Worm (Caenorhabditis elegans): ENCODE data around the gene F59F5.4.

F59F5.4 gene

DNA sequence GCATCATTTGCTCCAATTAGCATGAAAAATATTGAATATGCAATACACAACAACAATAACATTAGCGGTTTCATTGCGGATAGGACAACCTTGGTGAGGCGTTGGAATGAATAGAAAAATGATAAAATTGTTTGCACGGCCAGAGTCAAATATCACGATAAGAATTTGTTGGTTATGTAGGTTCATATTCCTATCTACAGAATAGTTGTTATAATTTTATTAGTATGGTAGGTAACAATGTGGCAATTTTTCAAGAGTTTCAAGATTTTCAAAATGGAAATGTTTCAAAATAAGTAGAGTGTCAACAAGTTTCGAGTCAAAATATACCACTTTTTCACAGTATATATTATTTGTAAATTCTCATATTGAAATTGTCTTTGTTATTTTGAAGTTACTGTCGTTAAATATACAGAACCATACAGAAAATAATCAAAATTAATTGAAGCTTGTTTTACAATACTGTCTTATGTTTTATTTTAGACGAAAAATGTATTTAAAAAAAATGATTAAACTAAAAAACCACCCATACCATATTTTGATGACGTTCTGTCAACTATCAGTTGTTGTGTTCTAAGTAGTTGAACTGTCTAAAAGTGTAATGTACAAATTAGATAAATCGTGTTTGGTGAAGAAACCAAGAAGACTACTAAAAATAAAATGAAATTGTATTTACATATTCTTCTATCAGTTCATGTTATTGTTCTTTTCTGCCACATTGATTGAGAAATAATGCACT, at the start of gene F59F5.4, which contains the start of gene F59F5.3:
TSS of gene F59F5.4 (plus strand) at position 686 of the 736 bp plus-strand sequence.
TSS of gene F59F5.3 (minus strand) at position 101 of the 736 bp plus-strand sequence.
- TF ChIP-seq unc-62 (GFP tag; optimal IDR thresholded peaks at IDR 0.05), result no peak

DNA sequence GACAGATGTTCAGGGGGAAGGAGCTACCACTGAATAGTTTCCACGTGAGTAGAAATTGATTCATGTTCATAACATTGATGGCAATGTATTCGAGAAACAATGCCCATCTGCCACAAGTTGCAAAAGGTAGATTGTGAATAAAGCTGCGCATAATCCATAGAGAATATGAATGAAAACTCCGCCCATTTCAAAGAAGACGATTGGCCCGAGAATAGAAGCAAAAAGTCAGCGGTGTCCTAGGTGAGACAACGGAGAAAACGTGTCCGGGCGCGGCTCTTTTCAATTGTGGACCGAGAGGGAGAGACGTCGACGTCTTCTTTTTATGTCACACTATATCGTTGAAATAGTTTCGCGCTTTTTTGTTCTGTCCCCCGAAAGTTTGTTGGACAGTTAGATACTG, 43.2 kb upstream of the F59F5.4 start, which contains the start of gene vab-3:
TSS of gene vab-3 (plus strand) at position 301 of the 400 bp plus-strand sequence.
- TF ChIP-seq unc-62 (GFP tag; optimal IDR thresholded peaks at IDR 0.05), result no peak

- TF ChIP-seq unc-62 (GFP tag; optimal IDR thresholded peaks at IDR 0.05), result no peak
Measured at ce11 chrX:10503393-10503792, 39.4 kb upstream of the F59F5.4 start.

DNA sequence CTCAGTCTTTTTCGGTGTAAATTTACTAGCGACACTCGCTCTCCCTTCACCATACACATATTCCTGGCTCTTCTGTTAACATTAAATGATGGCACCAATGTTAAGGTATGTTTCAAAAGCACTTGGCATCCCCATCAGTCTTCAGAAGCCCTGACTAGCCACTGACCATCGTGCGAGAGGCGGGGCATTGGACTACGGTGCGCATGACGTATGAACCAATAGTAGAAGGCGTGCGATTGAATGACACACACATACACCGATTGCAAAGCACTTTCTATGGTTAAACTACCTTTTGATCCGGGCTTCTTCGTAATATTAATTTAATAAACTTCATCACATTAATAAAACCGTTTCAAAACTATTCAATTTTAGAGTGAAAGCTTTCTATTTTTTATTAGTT, 37.6 kb upstream of the F59F5.4 start:
- no peak for TF ChIP-seq unc-62 (GFP tag; optimal IDR thresholded peaks at IDR 0.05)

DNA sequence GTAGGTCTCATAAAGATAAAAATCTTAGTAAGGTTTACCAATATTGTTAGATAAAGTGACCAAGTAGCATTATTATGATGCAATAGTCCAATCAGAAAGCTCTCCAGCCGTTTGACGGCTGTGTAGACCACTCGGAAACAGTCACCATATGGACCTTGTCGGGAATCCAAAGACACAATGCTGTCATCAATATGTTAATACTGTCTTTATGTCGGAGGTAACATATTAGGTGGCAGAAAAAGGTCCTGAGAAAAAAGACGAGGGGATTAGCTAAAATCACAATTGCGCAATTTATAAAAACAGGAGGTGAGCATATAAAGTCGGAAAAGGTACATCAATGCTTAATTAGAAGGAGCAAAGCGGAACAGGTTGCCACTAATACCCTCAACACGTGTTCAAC, 34.8 kb upstream of the F59F5.4 start:
- no peak for TF ChIP-seq unc-62 (GFP tag; optimal IDR thresholded peaks at IDR 0.05)

ce11 chrX:10514056-10514455, 28.7 kb upstream of the F59F5.4 start:
- no peak for TF ChIP-seq unc-62 (GFP tag; optimal IDR thresholded peaks at IDR 0.05)

- no peak for TF ChIP-seq unc-62 (GFP tag; optimal IDR thresholded peaks at IDR 0.05)
Measured at ce11 chrX:10514834-10515233, 28.0 kb upstream of the F59F5.4 start.

DNA sequence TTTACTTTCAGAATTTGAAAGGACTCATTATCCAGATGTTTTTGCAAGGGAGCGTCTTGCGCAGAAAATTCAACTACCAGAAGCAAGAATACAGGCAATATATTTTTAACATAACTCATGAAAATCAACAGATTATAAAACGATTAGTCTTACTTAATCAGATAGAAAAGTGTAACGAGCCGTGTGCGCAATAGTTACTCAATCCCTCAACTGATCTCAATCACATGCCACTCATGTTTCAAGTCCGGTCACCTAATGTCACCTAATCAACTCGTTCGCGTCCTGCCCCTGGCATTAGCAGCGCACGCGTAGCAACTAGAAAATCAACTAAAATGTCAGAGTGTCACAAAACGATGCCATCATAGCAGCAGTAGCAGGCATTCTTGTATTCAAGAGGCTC, 26.2 kb upstream of the F59F5.4 start:
- TF ChIP-seq unc-62 (GFP tag; optimal IDR thresholded peaks at IDR 0.05), result no peak

- TF ChIP-seq unc-62 (GFP tag; optimal IDR thresholded peaks at IDR 0.05), result no peak
Measured at ce11 chrX:10520185-10520584, 22.6 kb upstream of the F59F5.4 start.

- TF ChIP-seq unc-62 (GFP tag; optimal IDR thresholded peaks at IDR 0.05), result no peak
Measured at ce11 chrX:10521313-10521712, 21.5 kb upstream of the F59F5.4 start, which contains the start of gene F14F3.4. Gene F14F3.4 (minus strand): TSS chrX:10521413.

- TF ChIP-seq unc-62 (GFP tag; optimal IDR thresholded peaks at IDR 0.05), result no peak
Measured at ce11 chrX:10524483-10524948, 18.3 kb upstream of the F59F5.4 start, which contains the start of the genes mboa-7 and git-1. Gene mboa-7 (minus strand): TSS chrX:10524565. Gene git-1 (plus strand): TSS chrX:10524898.

DNA sequence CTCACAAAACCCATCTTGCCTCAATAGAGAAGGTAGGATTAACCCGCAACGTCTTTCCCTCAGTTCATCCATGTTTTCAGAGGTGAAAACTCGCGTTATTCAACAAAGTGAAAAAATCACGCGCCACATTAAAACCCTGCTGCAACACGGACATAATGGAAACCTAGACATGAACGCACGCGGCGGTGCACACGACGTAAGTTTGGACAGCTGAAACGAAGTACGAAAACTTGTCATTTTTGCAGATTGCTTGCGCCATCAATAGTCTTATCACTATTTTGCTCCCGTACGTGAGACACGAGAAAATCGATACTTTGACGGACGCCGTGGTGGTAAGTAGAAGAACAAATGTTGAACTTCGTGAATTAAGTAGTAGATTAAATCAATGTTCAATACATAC, 15.4 kb upstream of the F59F5.4 start:
- no peak for TF ChIP-seq unc-62 (GFP tag; optimal IDR thresholded peaks at IDR 0.05)

DNA sequence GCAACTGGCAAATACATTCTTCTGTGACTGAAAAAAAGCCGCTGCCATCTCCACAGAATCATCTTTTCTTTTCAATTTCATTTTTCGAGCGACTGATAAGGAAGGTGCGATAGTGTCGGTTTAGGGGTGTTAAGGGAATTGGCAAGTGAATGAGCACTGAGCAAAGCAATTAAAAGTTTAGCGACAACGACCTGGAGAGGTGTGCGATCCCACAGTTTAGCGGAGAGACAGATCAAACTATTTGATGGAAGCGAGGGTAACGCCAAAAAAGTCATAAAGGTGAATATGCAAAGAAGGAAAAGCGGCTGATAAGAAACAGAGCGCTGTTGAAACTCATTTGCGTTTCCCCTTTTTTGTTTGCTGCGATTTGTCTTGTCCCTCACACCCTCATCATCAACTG, 13.8 kb upstream of the F59F5.4 start, which contains the start of the genes F14F3.5 and slcf-1:
TSS of gene F14F3.5 (minus strand) at position 234 of the 400 bp plus-strand sequence.
TSS of gene slcf-1 (plus strand) at position 302 of the 400 bp plus-strand sequence.
- TF ChIP-seq unc-62 (GFP tag; optimal IDR thresholded peaks at IDR 0.05), result no peak

- no peak for TF ChIP-seq unc-62 (GFP tag; optimal IDR thresholded peaks at IDR 0.05)
Measured at ce11 chrX:10532180-10532833, 10.5 kb upstream of the F59F5.4 start.

- TF ChIP-seq unc-62 (GFP tag; optimal IDR thresholded peaks at IDR 0.05), result no peak
Measured at ce11 chrX:10533447-10533846, 9.4 kb upstream of the F59F5.4 start, which contains the start of gene glo-3. Gene glo-3 (plus strand): TSS chrX:10533699.

DNA sequence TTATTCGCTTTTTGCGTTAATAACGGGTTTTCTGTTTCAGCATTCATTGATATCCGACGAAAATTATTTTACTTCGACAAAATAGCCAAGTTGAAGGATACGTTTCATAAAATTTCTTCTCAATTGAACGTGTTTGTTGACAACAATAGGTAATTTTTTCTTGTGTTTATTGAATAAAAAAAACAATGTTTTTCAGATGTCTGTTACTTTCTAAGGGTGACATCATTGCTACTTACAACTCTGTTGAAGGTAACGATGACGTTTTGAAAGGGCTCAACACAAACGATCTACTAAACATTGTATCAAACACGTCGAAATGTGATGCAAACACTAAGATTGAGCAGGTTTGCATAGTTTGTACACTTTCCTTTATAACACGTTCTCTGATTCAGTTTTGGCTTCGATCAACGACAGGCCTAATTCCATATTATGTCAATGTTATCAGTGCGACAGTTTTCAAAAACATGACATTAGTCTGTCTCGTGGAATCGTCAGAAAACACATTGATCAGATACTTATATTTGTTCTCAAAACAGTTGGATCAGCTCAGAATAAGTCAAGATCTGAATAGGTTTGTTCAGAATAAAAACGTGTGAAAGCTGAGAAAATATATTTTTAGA, 8.1 kb upstream of the F59F5.4 start:
- no peak for TF ChIP-seq unc-62 (GFP tag; optimal IDR thresholded peaks at IDR 0.05)
